Worm (Caenorhabditis elegans) whole organism, early embryonic: ENCODE data around the gene M162.5.
"Not testable (repeated sequence)": the region's sequence is repeated elsewhere in the genome, so short reads cannot be mapped to it uniquely, and the experiment has no call there.

ENCODE experiments used
- B0310.2 ChIP-seq: sonication (generic microtip); optimal IDR thresholded peaks from 2 replicates; lab custom pipeline; 2016; ENCODE audit warnings: mild to moderate bottlenecking, missing genetic modification characterization, missing compliant biosample characterization
- F13C5.2 ChIP-seq: sonication (generic microtip); optimal IDR thresholded peaks from 2 replicates; lab custom pipeline; 2017; ENCODE audit warnings: mild to moderate bottlenecking, missing genetic modification characterization, inconsistent platforms, missing compliant biosample characterization
- aly-1 ChIP-seq: sonication (generic microtip); optimal IDR thresholded peaks from 2 replicates; lab custom pipeline; 2016; ENCODE audit warnings: missing genetic modification characterization, missing compliant biosample characterization
- ama-1 ChIP-seq: fragments of 150-350 bp; optimal IDR thresholded peaks from 2 replicates; lab custom pipeline; 2014
- ceh-13 ChIP-seq: fragments of 200-800 bp; sonication (Bioruptor generic); optimal IDR thresholded peaks from 2 replicates; lab custom pipeline; 2018; ENCODE audit warnings: mild to moderate bottlenecking, missing genetic modification characterization, missing compliant biosample characterization
- ceh-36 ChIP-seq: sonication (generic microtip); optimal IDR thresholded peaks from 2 replicates; lab custom pipeline; 2016; ENCODE audit warnings: missing genetic modification characterization, inconsistent platforms, missing compliant biosample characterization
- ets-7 ChIP-seq: sonication (generic microtip); optimal IDR thresholded peaks from 2 replicates; lab custom pipeline; 2016; ENCODE audit warnings: missing genotype, missing genetic modification characterization, missing compliant biosample characterization
- flt-1 ChIP-seq: fragments of 200-800 bp; sonication (Bioruptor generic); IDR thresholded peaks from 2 replicates; pipeline ENCODE4 v1.3.6; 2022; ENCODE audit warnings: missing genetic modification characterization, missing compliant biosample characterization
- hmbx-1 ChIP-seq: sonication (generic microtip); optimal IDR thresholded peaks from 2 replicates; lab custom pipeline; 2016; ENCODE audit warnings: mild to moderate bottlenecking, missing genetic modification characterization, missing compliant biosample characterization
- hmg-4 ChIP-seq: fragments of 200-800 bp; sonication (Bioruptor generic); optimal IDR thresholded peaks from 2 replicates; lab custom pipeline; 2018; ENCODE audit warnings: mild to moderate bottlenecking, missing genetic modification characterization, missing compliant biosample characterization
- hnd-1 ChIP-seq: sonication (generic microtip); optimal IDR thresholded peaks from 2 replicates; lab custom pipeline; 2016; ENCODE audit warnings: missing genetic modification characterization, missing compliant biosample characterization
- pes-1 ChIP-seq: fragments of 200-800 bp; sonication (Bioruptor generic); IDR thresholded peaks from 2 replicates; pipeline ENCODE4 v1.3.6; 2022; ENCODE audit warnings: missing genetic modification reagents, missing genetic modification characterization, missing compliant biosample characterization
- scrt-1 ChIP-seq: fragments of 200-800 bp; sonication (Bioruptor generic); IDR thresholded peaks from 2 replicates; pipeline ENCODE4 v1.3.6; 2022; ENCODE audit warnings: missing genetic modification characterization, missing compliant biosample characterization
- sea-1 ChIP-seq: fragments of 200-800 bp; sonication (Bioruptor generic); conservative IDR thresholded peaks from 2 replicates; pipeline ENCODE4 v1.3.6; 2022; ENCODE audit warnings: missing genetic modification characterization, missing compliant biosample characterization
- tbx-11 ChIP-seq: fragments of 200-800 bp; sonication (Bioruptor generic); IDR thresholded peaks from 2 replicates; pipeline ENCODE4 v1.3.6; 2022; ENCODE audit warnings: missing genetic modification characterization, missing compliant biosample characterization
- tbx-37 ChIP-seq: fragments of 200-800 bp; sonication (Bioruptor generic); conservative IDR thresholded peaks from 2 replicates; pipeline ENCODE4 v1.3.6; 2022; ENCODE audit warnings: missing genetic modification reagents, missing genetic modification characterization, missing compliant biosample characterization
- tra-4 ChIP-seq: sonication (generic microtip); optimal IDR thresholded peaks from 2 replicates; lab custom pipeline; 2017; ENCODE audit warnings: missing genetic modification characterization, missing compliant biosample characterization

Gene M162.5

ce11 chrV:19760751-19761150 is at the start of gene M162.5:
Gene M162.5, plus strand, starts transcription at chrV:19761051.
- TF ChIP-seq ceh-36 (tag; lab: Kevin White, UChicago) (no peak), tbx-37 (GFP tag; lab: Robert Waterston, UW) (no peak), aly-1 (tag; lab: Kevin White, UChicago) (no peak), ama-1 (lab: Kevin White, UChicago) (no peak), ets-7 (tag; lab: Kevin White, UChicago) (no peak), tra-4 (tag; lab: Kevin White, UChicago) (no peak), hmbx-1 (tag; lab: Kevin White, UChicago) (no peak), flt-1 (GFP tag; lab: Robert Waterston, UW) (no peak), ceh-13 (GFP tag; lab: Kevin White, UChicago) (no peak), tbx-11 (GFP tag; lab: Robert Waterston, UW) (no peak), scrt-1 (GFP tag; lab: Robert Waterston, UW) (no peak), pes-1 (no peak), B0310.2 (tag; lab: Kevin White, UChicago) (no peak)

- not testable (repeated sequence) for TF ChIP-seq hnd-1 (tag; lab: Kevin White, UChicago); F13C5.2; hmg-4 (GFP tag; lab: Kevin White, UChicago)
Observed at ce11 chrV:19711646-19712045, 49.2 kb upstream of the M162.5 start, which contains the start of gene Y43F8C.23. Gene Y43F8C.23, minus strand, starts transcription at chrV:19711746.

ce11 chrV:19715419-19715818 is 45.4 kb upstream of the M162.5 start, which contains the start of gene Y43F8C.16:
Gene Y43F8C.16, minus strand, starts transcription at chrV:19715519.
- TF ChIP-seq scrt-1 (GFP tag; lab: Robert Waterston, UW): no peak
- TF ChIP-seq aly-1 (tag; lab: Kevin White, UChicago): no peak
- no peak for TF ChIP-seq ceh-13 (GFP tag; lab: Kevin White, UChicago)
- no peak for TF ChIP-seq tbx-11 (GFP tag; lab: Robert Waterston, UW)
- no peak for TF ChIP-seq hmg-4 (GFP tag; lab: Kevin White, UChicago)
- TF ChIP-seq hnd-1 (tag; lab: Kevin White, UChicago): no peak
- TF ChIP-seq ama-1 (lab: Kevin White, UChicago): no peak
- TF ChIP-seq hmbx-1 (tag; lab: Kevin White, UChicago): no peak
- TF ChIP-seq sea-1: no peak
- TF ChIP-seq B0310.2 (tag; lab: Kevin White, UChicago): no peak
- no peak for TF ChIP-seq F13C5.2
- no peak for TF ChIP-seq tra-4 (tag; lab: Kevin White, UChicago)
- TF ChIP-seq tbx-37 (GFP tag; lab: Robert Waterston, UW): no peak

ce11 chrV:19715847-19716246 is 45.0 kb upstream of the M162.5 start, which contains the start of gene Y43F8C.17:
Gene Y43F8C.17, plus strand, starts transcription at chrV:19716147.
- TF ChIP-seq aly-1 (tag; lab: Kevin White, UChicago) (no peak), ceh-13 (GFP tag; lab: Kevin White, UChicago) (no peak), hmbx-1 (tag; lab: Kevin White, UChicago) (no peak)

- no peak for TF ChIP-seq flt-1 (GFP tag; lab: Robert Waterston, UW)
- no peak for TF ChIP-seq ceh-36 (tag; lab: Kevin White, UChicago)
- no peak for TF ChIP-seq ceh-13 (GFP tag; lab: Kevin White, UChicago)
- no peak for TF ChIP-seq tra-4 (tag; lab: Kevin White, UChicago)
- TF ChIP-seq hmbx-1 (tag; lab: Kevin White, UChicago): no peak
- TF ChIP-seq hmg-4 (GFP tag; lab: Kevin White, UChicago): no peak
- TF ChIP-seq hnd-1 (tag; lab: Kevin White, UChicago): no peak
- no peak for TF ChIP-seq B0310.2 (tag; lab: Kevin White, UChicago)
- TF ChIP-seq ama-1 (lab: Kevin White, UChicago): no peak
Observed at ce11 chrV:19717933-19718332, 42.9 kb upstream of the M162.5 start.

ce11 chrV:19718660-19719059 is 42.2 kb upstream of the M162.5 start:
- TF ChIP-seq ceh-36 (tag; lab: Kevin White, UChicago) (peak; percentile 53), flt-1 (GFP tag; lab: Robert Waterston, UW) (no peak)

ce11 chrV:19719253-19719652 is 41.6 kb upstream of the M162.5 start, which contains the start of gene Y116F11A.6:
Gene Y116F11A.6, plus strand, starts transcription at chrV:19719553.
- TF ChIP-seq ets-7 (tag; lab: Kevin White, UChicago) (peak; percentile 69), ceh-13 (GFP tag; lab: Kevin White, UChicago) (no peak)

- TF ChIP-seq B0310.2 (tag; lab: Kevin White, UChicago): peak; percentile 9
- TF ChIP-seq ceh-13 (GFP tag; lab: Kevin White, UChicago): peak; percentile 46
- peak; percentile 65 for TF ChIP-seq aly-1 (tag; lab: Kevin White, UChicago)
- TF ChIP-seq tbx-37 (GFP tag; lab: Robert Waterston, UW): peak; percentile 80
- peak; percentile 52 for TF ChIP-seq hnd-1 (tag; lab: Kevin White, UChicago)
- peak; percentile 78 for TF ChIP-seq F13C5.2
- TF ChIP-seq ceh-36 (tag; lab: Kevin White, UChicago): peak; percentile 58
- peak; percentile 76 for TF ChIP-seq tbx-11 (GFP tag; lab: Robert Waterston, UW)
- TF ChIP-seq hmg-4 (GFP tag; lab: Kevin White, UChicago): peak; percentile 64
- no peak for TF ChIP-seq ama-1 (lab: Kevin White, UChicago)
- no peak for TF ChIP-seq ets-7 (tag; lab: Kevin White, UChicago)
- peak; percentile 83 for TF ChIP-seq scrt-1 (GFP tag; lab: Robert Waterston, UW)
- TF ChIP-seq flt-1 (GFP tag; lab: Robert Waterston, UW): peak; percentile 85
- peak; percentile 84 for TF ChIP-seq sea-1
- TF ChIP-seq hmbx-1 (tag; lab: Kevin White, UChicago): peak; percentile 37
- TF ChIP-seq tra-4 (tag; lab: Kevin White, UChicago): peak; percentile 39
- TF ChIP-seq pes-1: peak; percentile 89
Observed at ce11 chrV:19722881-19723280, 38.0 kb upstream of the M162.5 start.
